Worm (Caenorhabditis elegans) whole organism, L4/young adult: ENCODE data around the gene srh-20.

ENCODE experiments used
- W03F9.2 ChIP-seq: fragments of 150-350 bp; optimal IDR thresholded peaks from 2 replicates; lab custom pipeline; 2014; ENCODE audit warnings: missing biosample characterization, missing genetic modification characterization
- dao-5 ChIP-seq: sonication (generic microtip); optimal IDR thresholded peaks from 2 replicates; lab custom pipeline; 2016; ENCODE audit warnings: missing genotype, missing genetic modification characterization, moderate library complexity, missing compliant biosample characterization
- him-1 ChIP-seq: sonication (generic microtip); optimal IDR thresholded peaks from 2 replicates; lab custom pipeline; 2016; ENCODE audit warnings: missing genotype, missing genetic modification reagents, missing genetic modification characterization, missing compliant biosample characterization

The srh-20 gene

ce11 chrV:4934406-4934805, 9.7 kb downstream of the srh-20 start, which contains the start of gene catp-2:
Gene catp-2, plus strand, starts transcription at chrV:4934706.
- TF ChIP-seq dao-5 (no peak), him-1 (tag; lab: Kevin White, UChicago) (no peak), W03F9.2 (no peak)

ce11 chrV:4935096-4935495, 10.4 kb downstream of the srh-20 start:
- TF ChIP-seq W03F9.2: no peak
- no peak for TF ChIP-seq dao-5
- TF ChIP-seq him-1 (tag; lab: Kevin White, UChicago): no peak

- TF ChIP-seq W03F9.2 (no peak), him-1 (tag; lab: Kevin White, UChicago) (no peak), dao-5 (no peak)
Measured at ce11 chrV:4937337-4937736, 12.6 kb downstream of the srh-20 start.

- TF ChIP-seq W03F9.2 (no peak), him-1 (tag; lab: Kevin White, UChicago) (no peak), dao-5 (no peak)
Measured at ce11 chrV:4944219-4944618, 19.5 kb downstream of the srh-20 start, which contains the start of gene str-211. Gene str-211, minus strand, starts transcription at chrV:4944319.

- TF ChIP-seq him-1 (tag; lab: Kevin White, UChicago): no peak
- TF ChIP-seq W03F9.2: no peak
- no peak for TF ChIP-seq dao-5
Measured at ce11 chrV:4948635-4949034, 23.9 kb downstream of the srh-20 start, which contains the start of gene str-209. Gene str-209, plus strand, starts transcription at chrV:4948935.

- TF ChIP-seq him-1 (tag; lab: Kevin White, UChicago): no peak
- no peak for TF ChIP-seq dao-5
- no peak for TF ChIP-seq W03F9.2
Measured at ce11 chrV:4951434-4951833, 26.7 kb downstream of the srh-20 start, which contains the start of gene str-207. Gene str-207, plus strand, starts transcription at chrV:4951734.

- TF ChIP-seq W03F9.2 (no peak), him-1 (tag; lab: Kevin White, UChicago) (no peak), dao-5 (no peak)
Measured at ce11 chrV:4956529-4956928, 31.8 kb downstream of the srh-20 start, which contains the start of gene str-208. Gene str-208, plus strand, starts transcription at chrV:4956829.

- TF ChIP-seq W03F9.2 (no peak), him-1 (tag; lab: Kevin White, UChicago) (no peak), dao-5 (no peak)
Measured at ce11 chrV:4957619-4958018, 32.9 kb downstream of the srh-20 start.

- TF ChIP-seq W03F9.2: no peak
- no peak for TF ChIP-seq dao-5
- no peak for TF ChIP-seq him-1 (tag; lab: Kevin White, UChicago)
Measured at ce11 chrV:4960686-4961085, 36.0 kb downstream of the srh-20 start.

- no peak for TF ChIP-seq dao-5
Measured at ce11 chrV:4962968-4963367, 38.2 kb downstream of the srh-20 start, which contains the start of gene tam-1. Gene tam-1, minus strand, starts transcription at chrV:4963102.

- TF ChIP-seq him-1 (tag; lab: Kevin White, UChicago) (no peak), W03F9.2 (peak; percentile 39)
Measured at ce11 chrV:4963606-4964005, 38.9 kb downstream of the srh-20 start.

ce11 chrV:4964020-4964635, 39.4 kb downstream of the srh-20 start:
- TF ChIP-seq him-1 (tag; lab: Kevin White, UChicago) (no peak), W03F9.2 (no peak), dao-5 (no peak)

- TF ChIP-seq W03F9.2 (no peak), dao-5 (no peak), him-1 (tag; lab: Kevin White, UChicago) (no peak)
Measured at ce11 chrV:4964671-4965420, 40.1 kb downstream of the srh-20 start.

ce11 chrV:4965790-4966189, 41.1 kb downstream of the srh-20 start:
- TF ChIP-seq dao-5 (no peak), W03F9.2 (no peak), him-1 (tag; lab: Kevin White, UChicago) (no peak)

- no peak for TF ChIP-seq dao-5
- TF ChIP-seq W03F9.2: no peak
- TF ChIP-seq him-1 (tag; lab: Kevin White, UChicago): no peak
Measured at ce11 chrV:4967238-4967637, 42.5 kb downstream of the srh-20 start.
